Fruit fly (Drosophila melanogaster) whole organism, embryonic: ENCODE measurements around the gene fz4.

ENCODE experiments used
- Atf-2 ChIP-seq: fragments of 200-800 bp; sonication (Bioruptor generic); optimal IDR thresholded peaks from 2 replicates; lab custom pipeline; 2016; ENCODE audit warnings: missing biosample characterization, missing genetic modification characterization
- Atf3 ChIP-seq: fragments of 200-800 bp; sonication (Bioruptor generic); optimal IDR thresholded peaks from 3 replicates; lab custom pipeline; 2016; ENCODE audit warnings: missing biosample characterization, missing genetic modification characterization
- Awh ChIP-seq: fragments of 200-800 bp; sonication (Bioruptor generic); IDR thresholded peaks from 2 replicates; pipeline ENCODE4, ENCODE4 v1.3.6; 2022; ENCODE audit warnings: missing biosample characterization, missing genetic modification characterization
- Bgb ChIP-seq: fragments of 200-800 bp; sonication (Bioruptor generic); IDR thresholded peaks from 2 replicates; pipeline ENCODE4 v1.3.6; 2022; ENCODE audit warnings: missing biosample characterization, missing genetic modification characterization; ENCODE audit not compliant: partially characterized antibody
- Blimp-1 ChIP-seq: fragments of 200-800 bp; sonication (Bioruptor generic); optimal IDR thresholded peaks from 3 replicates; lab custom pipeline; 2018; ENCODE audit warnings: missing biosample characterization, missing genetic modification characterization, mild to moderate bottlenecking, moderate library complexity, missing genetic modification reagents
- CG10321 ChIP-seq: fragments of 200-800 bp; sonication (Bioruptor generic); IDR thresholded peaks from 2 replicates; pipeline ENCODE4 v1.3.6; 2022; ENCODE audit warnings: missing biosample characterization, missing genetic modification characterization
- CG11085 ChIP-seq: fragments of 200-800 bp; sonication (Bioruptor generic); IDR thresholded peaks from 2 replicates; pipeline ENCODE4 v1.3.6; 2022; ENCODE audit warnings: missing biosample characterization, missing genetic modification characterization
- CG11695 ChIP-seq: fragments of 200-800 bp; sonication (Bioruptor generic); IDR thresholded peaks from 3 replicates; pipeline ENCODE4 v1.3.6; 2022; ENCODE audit warnings: missing biosample characterization, missing genetic modification characterization
- CG11723 ChIP-seq: fragments of 200-800 bp; sonication (Bioruptor generic); optimal IDR thresholded peaks from 2 replicates; lab custom pipeline; 2017; ENCODE audit warnings: missing biosample characterization, mild to moderate bottlenecking, missing genetic modification characterization
- CG12659 ChIP-seq: fragments of 200-800 bp; sonication (Bioruptor generic); optimal IDR thresholded peaks from 3 replicates; lab custom pipeline; 2017; ENCODE audit warnings: mild to moderate bottlenecking, missing biosample characterization, missing genetic modification reagents, missing genetic modification characterization
- CG1603 ChIP-seq: fragments of 200-800 bp; sonication (Bioruptor generic); optimal IDR thresholded peaks from 2 replicates; lab custom pipeline; 2019; ENCODE audit warnings: missing biosample characterization, mild to moderate bottlenecking, missing genetic modification characterization, moderate library complexity
- CG16813 ChIP-seq: fragments of 200-800 bp; sonication (Bioruptor generic); IDR thresholded peaks from 3 replicates; pipeline ENCODE4 v1.3.6; 2022; ENCODE audit warnings: missing biosample characterization, missing genetic modification characterization; ENCODE audit not compliant: partially characterized antibody
- CG18599 ChIP-seq: fragments of 200-800 bp; sonication (Bioruptor generic); optimal IDR thresholded peaks from 3 replicates; lab custom pipeline; 2017; ENCODE audit warnings: missing biosample characterization, missing genetic modification characterization, mild to moderate bottlenecking, moderate library complexity, missing genetic modification reagents
- CG18619 ChIP-seq: fragments of 200-800 bp; sonication (Bioruptor generic); optimal IDR thresholded peaks from 3 replicates; lab custom pipeline; 2017; ENCODE audit warnings: missing biosample characterization, mild to moderate bottlenecking, missing genetic modification characterization
- CG34224 ChIP-seq: fragments of 200-800 bp; sonication (Bioruptor generic); IDR thresholded peaks from 3 replicates; pipeline ENCODE4 v1.3.6; 2022; ENCODE audit warnings: missing biosample characterization, missing genetic modification characterization; ENCODE audit not compliant: partially characterized antibody
- CG34422 ChIP-seq: fragments of 200-800 bp; sonication (Bioruptor generic); IDR thresholded peaks from 3 replicates; pipeline ENCODE4 v1.3.6; 2022; ENCODE audit warnings: missing biosample characterization, missing genetic modification characterization
- CG3726 ChIP-seq: fragments of 200-800 bp; sonication (Bioruptor generic); IDR thresholded peaks from 3 replicates; pipeline ENCODE4, ENCODE4 v1.3.6; 2022; ENCODE audit warnings: missing biosample characterization, missing genetic modification characterization
- CG4730 ChIP-seq: fragments of 200-800 bp; sonication (Bioruptor generic); IDR thresholded peaks from 2 replicates; pipeline ENCODE4 v1.3.6; 2022; ENCODE audit warnings: missing biosample characterization, missing genetic modification characterization
- CG6175 ChIP-seq: fragments of 200-800 bp; sonication (Bioruptor generic); IDR thresholded peaks from 3 replicates; pipeline ENCODE4 v1.3.6; 2022; ENCODE audit warnings: missing biosample characterization, missing genetic modification characterization
- CG7839 ChIP-seq: fragments of 200-800 bp; sonication (Bioruptor generic); optimal IDR thresholded peaks from 3 replicates; lab custom pipeline; 2018; ENCODE audit warnings: missing biosample characterization, mild to moderate bottlenecking, missing genetic modification characterization, moderate library complexity
- CG8089 ChIP-seq: fragments of 200-800 bp; sonication (Bioruptor generic); optimal IDR thresholded peaks from 3 replicates; lab custom pipeline; 2016; ENCODE audit warnings: missing biosample characterization, missing genetic modification characterization
- CG8478 ChIP-seq: fragments of >200 bp; optimal IDR thresholded peaks from 2 replicates; lab custom pipeline; 2018
- CG9797 ChIP-seq: fragments of 200-800 bp; sonication (Bioruptor generic); optimal IDR thresholded peaks from 3 replicates; lab custom pipeline; 2018; ENCODE audit warnings: missing biosample characterization, mild to moderate bottlenecking, missing genetic modification characterization
- CkIIα-i1 ChIP-seq: fragments of 200-800 bp; sonication (Bioruptor generic); IDR thresholded peaks from 2 replicates; pipeline ENCODE4 v1.3.6; 2022; ENCODE audit warnings: missing biosample characterization, missing genetic modification characterization
- D ChIP-seq, 2 experiments: fragments of 200-800 bp in 1 of 2; fragments of >200 bp in 1 of 2; sonication (Bioruptor generic) in 1 of 2; optimal IDR thresholded peaks; 2 replicates in 1 of 2; 3 replicates in 1 of 2; lab custom pipeline; 2017; ENCODE audit warnings: mild to moderate bottlenecking in 1 of 2, missing biosample characterization in 1 of 2, missing genetic modification characterization in 1 of 2, missing genetic modification reagents in 1 of 2
- D19A ChIP-seq: fragments of 200-800 bp; optimal IDR thresholded peaks from 3 replicates; lab custom pipeline; 2019; ENCODE audit warnings: missing biosample characterization, mild to moderate bottlenecking, missing genetic modification characterization, moderate library complexity
- Scr ChIP-seq: fragments of 200-800 bp; sonication (Bioruptor generic); IDR thresholded peaks from 2 replicates; pipeline ENCODE4 v1.3.6; 2022; ENCODE audit warnings: missing biosample characterization, missing genetic modification characterization; ENCODE audit not compliant: partially characterized antibody
- Sry-β ChIP-seq: fragments of 200-800 bp; sonication (Bioruptor generic); optimal IDR thresholded peaks from 2 replicates; lab custom pipeline; 2018; ENCODE audit warnings: missing biosample characterization, mild to moderate bottlenecking, missing genetic modification characterization, moderate library complexity
- Ssrp ChIP-seq: fragments of 200-800 bp; sonication (Bioruptor generic); optimal IDR thresholded peaks from 2 replicates; lab custom pipeline; 2018; ENCODE audit warnings: missing biosample characterization, mild to moderate bottlenecking, missing genetic modification characterization, moderate library complexity
- YL-1 ChIP-seq: fragments of 200-800 bp; sonication (Bioruptor generic); optimal IDR thresholded peaks from 3 replicates; lab custom pipeline; 2017; ENCODE audit warnings: missing biosample characterization, mild to moderate bottlenecking, missing genetic modification characterization
- chif ChIP-seq, 2 experiments: fragments of 200-800 bp; sonication (Bioruptor generic); optimal IDR thresholded peaks; 3 replicates each; lab custom pipeline; 2016; ENCODE audit warnings: missing biosample characterization in 2 of 2, missing genetic modification characterization in 2 of 2
- chn ChIP-seq: fragments of 200-800 bp; sonication (Bioruptor generic); optimal IDR thresholded peaks from 2 replicates; lab custom pipeline; 2016; ENCODE audit warnings: missing biosample characterization, missing genetic modification characterization
- crp ChIP-seq, 2 experiments: fragments of 200-800 bp; sonication (Bioruptor generic); optimal IDR thresholded peaks; 2 replicates in 1 of 2; 3 replicates in 1 of 2; lab custom pipeline; 2017; ENCODE audit warnings: missing biosample characterization in 2 of 2, missing genetic modification characterization in 2 of 2, mild to moderate bottlenecking in 1 of 2, moderate library complexity in 1 of 2
- eve ChIP-seq, 2 experiments: fragments of >200 bp; optimal IDR thresholded peaks; 2 replicates each; lab custom pipeline; 2017; ENCODE audit warnings: missing biosample characterization in 2 of 2, missing genetic modification characterization in 2 of 2
- eyg ChIP-seq: fragments of 200-800 bp; sonication (Bioruptor generic); optimal IDR thresholded peaks from 3 replicates; lab custom pipeline; 2016; ENCODE audit warnings: missing biosample characterization, missing genetic modification characterization
- fd3F ChIP-seq: fragments of 200-800 bp; sonication (Bioruptor generic); optimal IDR thresholded peaks from 2 replicates; lab custom pipeline; 2018; ENCODE audit warnings: missing biosample characterization, mild to moderate bottlenecking, missing genetic modification characterization, moderate library complexity
- ftz-f1 ChIP-seq: fragments of 200-800 bp; sonication (Bioruptor generic); optimal IDR thresholded peaks from 2 replicates; lab custom pipeline; 2016; ENCODE audit warnings: missing biosample characterization, missing genetic modification characterization
- gcm2 ChIP-seq: fragments of 200-800 bp; sonication (Bioruptor generic); optimal IDR thresholded peaks from 2 replicates; lab custom pipeline; 2016; ENCODE audit warnings: missing biosample characterization, missing genetic modification characterization
- kah ChIP-seq: fragments of 200-800 bp; sonication (Bioruptor generic); optimal IDR thresholded peaks from 2 replicates; lab custom pipeline; 2018; ENCODE audit warnings: missing biosample characterization, mild to moderate bottlenecking, missing genetic modification characterization
- mam ChIP-seq: fragments of 200-800 bp; sonication (Bioruptor generic); optimal IDR thresholded peaks from 3 replicates; lab custom pipeline; 2016; ENCODE audit warnings: missing biosample characterization, missing genetic modification characterization
- mld ChIP-seq: fragments of 200-800 bp; sonication (Bioruptor generic); IDR thresholded peaks from 3 replicates; pipeline ENCODE4 v1.3.6; 2022; ENCODE audit warnings: missing biosample characterization, missing genetic modification characterization; ENCODE audit not compliant: partially characterized antibody
- prd ChIP-seq, 3 experiments: fragments of >200 bp in 2 of 3; fragments of 200-800 bp in 1 of 3; sonication (Bioruptor generic) in 1 of 3; optimal IDR thresholded peaks in 2 of 3; IDR thresholded peaks in 1 of 3; 2 replicates in 2 of 3; 3 replicates in 1 of 3; pipeline versions ENCODE4 v1.3.6 to Lab custom; 2017 to 2022; ENCODE audit warnings: missing biosample characterization in 1 of 3, missing genetic modification characterization in 1 of 3
- psq ChIP-seq: fragments of 200-800 bp; sonication (Bioruptor generic); optimal IDR thresholded peaks from 2 replicates; lab custom pipeline; 2017; ENCODE audit warnings: missing biosample characterization, missing genetic modification characterization
- ro ChIP-seq: fragments of 200-800 bp; sonication (Bioruptor generic); IDR thresholded peaks from 2 replicates; pipeline ENCODE4 v1.3.6; 2022; ENCODE audit warnings: missing biosample characterization, missing genetic modification characterization
- tio ChIP-seq: fragments of 200-800 bp; sonication (Bioruptor generic); optimal IDR thresholded peaks from 2 replicates; lab custom pipeline; 2017; ENCODE audit warnings: missing biosample characterization, missing genetic modification characterization, inconsistent platforms
- tup ChIP-seq: fragments of 200-800 bp; sonication (Bioruptor generic); optimal IDR thresholded peaks from 2 replicates; lab custom pipeline; 2016; ENCODE audit warnings: missing biosample characterization, mild to moderate bottlenecking, missing genetic modification characterization, moderate library complexity
- zen ChIP-seq: fragments of 200-800 bp; sonication (Bioruptor generic); optimal IDR thresholded peaks from 3 replicates; lab custom pipeline; 2018; ENCODE audit warnings: missing biosample characterization, mild to moderate bottlenecking, missing genetic modification characterization, moderate library complexity

Gene fz4

DNA sequence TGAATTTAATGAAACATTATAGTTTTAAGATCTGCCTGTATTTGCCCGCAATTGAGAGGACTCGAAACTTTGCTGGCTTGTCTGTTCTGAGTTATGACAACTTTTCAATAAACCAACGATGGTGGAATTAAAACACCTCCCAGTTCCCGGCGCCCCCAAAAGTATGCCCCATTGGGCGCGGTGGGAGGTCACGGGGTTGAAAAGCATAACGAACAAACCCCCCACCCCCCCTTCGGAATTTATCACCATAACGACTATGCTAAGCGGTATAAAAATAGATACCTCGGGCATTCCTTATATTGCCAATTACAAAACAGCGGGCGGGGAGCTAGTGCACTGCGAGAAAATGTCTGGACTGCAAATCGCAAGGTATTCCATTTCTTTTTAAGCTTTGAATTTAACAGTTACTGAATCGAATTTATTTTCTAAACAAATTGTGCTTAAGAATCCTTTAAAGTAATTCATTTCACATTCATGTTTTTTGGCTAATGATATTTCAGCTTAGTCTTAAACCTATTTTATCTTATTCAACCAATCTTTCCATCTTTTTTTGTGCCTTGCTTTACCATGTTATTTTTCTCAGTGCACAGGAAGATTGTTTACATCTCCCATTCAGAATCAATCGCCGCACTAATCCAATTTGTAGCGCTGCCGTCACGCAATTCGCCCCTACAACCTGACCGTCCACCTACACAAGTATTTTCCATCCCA, 8.7 kb downstream of the fz4 start (continued):
- TF ChIP-seq Blimp-1 = peak; percentile 77
- peak; percentile 59; the same call in 2 of the 3 replicates for TF ChIP-seq CG34422 (GFP tag; lab: Robert Waterston, UW)
- peak; percentile 54 for TF ChIP-seq zen
- peak; percentile 69; the same call in 1 of the 2 replicates for TF ChIP-seq Awh (GFP tag; lab: Robert Waterston, UW)
- TF ChIP-seq CkIIα-i1 (GFP tag; lab: Robert Waterston, UW) = no peak
- 0 out of 3 replicates have a peak, but pooled peaks have one; percentile 70 for TF ChIP-seq CG3726
- TF ChIP-seq psq (GFP tag; lab: Kevin White, UChicago) = peak; percentile 27
- peak; percentile 72 for TF ChIP-seq D19A (tag; lab: Kevin White, UChicago)
- peak; percentile 75 for TF ChIP-seq Atf3 (GFP tag; lab: Kevin White, UChicago)
- TF ChIP-seq YL-1 (GFP tag; lab: Kevin White, UChicago) = peak; percentile 36
- TF ChIP-seq chif (GFP tag; optimal IDR thresholded peaks at IDR 0.05; lab: Kevin White, UChicago) = peak; percentile 84 to 85
- TF ChIP-seq chn (GFP tag; lab: Kevin White, UChicago) = peak; percentile 78
- peak; percentile 64 for TF ChIP-seq CG4730 (GFP tag; lab: Robert Waterston, UW)
- TF ChIP-seq crp (GFP tag; optimal IDR thresholded peaks at IDR 0.05; lab: Kevin White, UChicago) = peak in 1 of 2 experiments; percentile 43
- no peak for TF ChIP-seq mld (GFP tag; lab: Robert Waterston, UW)
- TF ChIP-seq mam (GFP tag; lab: Kevin White, UChicago) = peak; percentile 60
- TF ChIP-seq CG11723 (GFP tag; lab: Kevin White, UChicago) = peak; percentile 78
- TF ChIP-seq tup = no peak
- no peak for TF ChIP-seq CG8478 (lab: Kevin White, UChicago)
- TF ChIP-seq Ssrp (tag; lab: Kevin White, UChicago) = peak; percentile 79
- peak; percentile 80 for TF ChIP-seq CG11695
- no peak for TF ChIP-seq ftz-f1
- no peak for TF ChIP-seq CG10321 (GFP tag; lab: Robert Waterston, UW)
- TF ChIP-seq prd (optimal IDR thresholded peaks at IDR 0.05; lab: Kevin White, UChicago) = no peak
- peak; percentile 80 for TF ChIP-seq prd (GFP tag; IDR thresholded peaks at IDR 0.05; lab: Robert Waterston, UW)
- peak; percentile 70 for TF ChIP-seq gcm2 (GFP tag; lab: Kevin White, UChicago)
- peak; percentile 88 for TF ChIP-seq CG18619 (GFP tag; lab: Kevin White, UChicago)
- TF ChIP-seq CG18599 (GFP tag; lab: Kevin White, UChicago) = peak; percentile 86
- no peak for TF ChIP-seq CG9797 (GFP tag; lab: Kevin White, UChicago)
- TF ChIP-seq eyg (GFP tag; lab: Kevin White, UChicago) = no peak
- no peak for TF ChIP-seq CG6175
- TF ChIP-seq Atf-2 (GFP tag; lab: Kevin White, UChicago) = peak; percentile 87
- TF ChIP-seq ro = peak; percentile 41; the same call in 1 of the 2 replicates
- peak; percentile 23 for TF ChIP-seq CG8089 (GFP tag; lab: Kevin White, UChicago)
- TF ChIP-seq tio = no peak
- peak; percentile 42; the same call in 1 of the 2 replicates for TF ChIP-seq CG11085 (GFP tag; lab: Robert Waterston, UW)
- TF ChIP-seq fd3F = peak; percentile 75
- no peak for TF ChIP-seq Scr (GFP tag; lab: Robert Waterston, UW)
- TF ChIP-seq D (optimal IDR thresholded peaks at IDR 0.05; lab: Kevin White, UChicago) = no peak
- peak; percentile 76 for TF ChIP-seq D (GFP tag; optimal IDR thresholded peaks at IDR 0.05; lab: Kevin White, UChicago)
- TF ChIP-seq Sry-β (GFP tag; lab: Kevin White, UChicago) = no peak
- TF ChIP-seq Bgb (GFP tag; lab: Robert Waterston, UW) = no peak
- TF ChIP-seq CG7839 = peak; percentile 90
- peak; percentile 69 for TF ChIP-seq CG1603 (tag; lab: Kevin White, UChicago)
- no peak for TF ChIP-seq eve (GFP tag; optimal IDR thresholded peaks at IDR 0.05; lab: Kevin White, UChicago)
- no peak for TF ChIP-seq CG16813
- TF ChIP-seq CG34224 (GFP tag; lab: Robert Waterston, UW) = no peak
- peak; percentile 44 for TF ChIP-seq kah (GFP tag; lab: Kevin White, UChicago)
- TF ChIP-seq CG12659 = peak; percentile 92
